Fruit fly (Drosophila melanogaster) whole organism, embryonic: ENCODE measurements around the gene TwdlX.
A peak's percentile ranks its signal among the peaks of the same experiment; 100 is the strongest.

Experiments
- B-H1 ChIP-seq: fragments of 200-800 bp; sonication (Bioruptor generic); IDR thresholded peaks from 3 replicates; pipeline ENCODE4 v1.3.6; 2022; ENCODE audit warnings: missing biosample characterization, missing genetic modification characterization
- CG1024 ChIP-seq: fragments of 200-800 bp; sonication (Bioruptor generic); IDR thresholded peaks from 2 replicates; pipeline ENCODE4 v1.3.6; 2022; ENCODE audit warnings: missing biosample characterization, missing genetic modification characterization
- CG11085 ChIP-seq: fragments of 200-800 bp; sonication (Bioruptor generic); IDR thresholded peaks from 2 replicates; pipeline ENCODE4 v1.3.6; 2022; ENCODE audit warnings: missing biosample characterization, missing genetic modification characterization
- CG11247 ChIP-seq: fragments of 200-800 bp; sonication (Bioruptor generic); IDR thresholded peaks from 2 replicates; pipeline ENCODE4 v1.3.6; 2022; ENCODE audit warnings: missing biosample characterization, missing genetic modification characterization
- CG12744 ChIP-seq: fragments of 200-800 bp; sonication (Bioruptor generic); optimal IDR thresholded peaks from 2 replicates; lab custom pipeline; 2016; ENCODE audit warnings: missing biosample characterization, missing genetic modification characterization
- CG12942 ChIP-seq: fragments of 200-800 bp; sonication (Bioruptor generic); optimal IDR thresholded peaks from 3 replicates; lab custom pipeline; 2016; ENCODE audit warnings: missing biosample characterization, missing genetic modification characterization
- CG13624 ChIP-seq: fragments of 200-800 bp; sonication (Bioruptor generic); optimal IDR thresholded peaks from 2 replicates; lab custom pipeline; 2016; ENCODE audit warnings: missing biosample characterization, missing genetic modification characterization
- CG14710 ChIP-seq: fragments of 200-800 bp; sonication (Bioruptor generic); optimal IDR thresholded peaks from 3 replicates; lab custom pipeline; 2019; ENCODE audit warnings: missing biosample characterization, mild to moderate bottlenecking, missing genetic modification characterization, moderate library complexity
- CG14965 ChIP-seq: fragments of 200-800 bp; sonication (Bioruptor generic); optimal IDR thresholded peaks from 2 replicates; lab custom pipeline; 2016; ENCODE audit warnings: missing biosample characterization, missing genetic modification characterization, borderline replicate concordance
- CG15011 ChIP-seq: fragments of 200-800 bp; sonication (Bioruptor generic); optimal IDR thresholded peaks from 3 replicates; lab custom pipeline; 2018; ENCODE audit warnings: missing biosample characterization, mild to moderate bottlenecking, missing genetic modification characterization
- CG15696 ChIP-seq: fragments of 200-800 bp; sonication (Bioruptor generic); optimal IDR thresholded peaks from 2 replicates; lab custom pipeline; 2019; ENCODE audit warnings: missing biosample characterization, mild to moderate bottlenecking, missing genetic modification characterization, moderate library complexity
- CG16813 ChIP-seq: fragments of 200-800 bp; sonication (Bioruptor generic); IDR thresholded peaks from 3 replicates; pipeline ENCODE4 v1.3.6; 2022; ENCODE audit warnings: missing biosample characterization, missing genetic modification characterization; ENCODE audit not compliant: partially characterized antibody
- CG16815 ChIP-seq: fragments of 200-800 bp; sonication (Bioruptor generic); optimal IDR thresholded peaks from 3 replicates; lab custom pipeline; 2017; ENCODE audit warnings: missing biosample characterization, mild to moderate bottlenecking, missing genetic modification characterization
- CG17912 ChIP-seq: fragments of 200-800 bp; sonication (Bioruptor generic); optimal IDR thresholded peaks from 2 replicates; lab custom pipeline; 2018; ENCODE audit warnings: missing biosample characterization, mild to moderate bottlenecking, missing genetic modification characterization
- CG1792 ChIP-seq: fragments of 200-800 bp; sonication (Bioruptor generic); optimal IDR thresholded peaks from 2 replicates; lab custom pipeline; 2016; ENCODE audit warnings: missing biosample characterization, missing genetic modification characterization
- CG1832 ChIP-seq: fragments of 200-800 bp; sonication (Bioruptor generic); optimal IDR thresholded peaks from 2 replicates; lab custom pipeline; 2017; ENCODE audit warnings: missing biosample characterization, mild to moderate bottlenecking, missing genetic modification characterization, inconsistent platforms
- CG31365 ChIP-seq: fragments of 200-800 bp; sonication (Bioruptor generic); optimal IDR thresholded peaks from 2 replicates; lab custom pipeline; 2018; ENCODE audit warnings: missing biosample characterization, mild to moderate bottlenecking, missing genetic modification characterization
- CG4282 ChIP-seq: fragments of 200-800 bp; sonication (Bioruptor generic); optimal IDR thresholded peaks from 2 replicates; lab custom pipeline; 2016; ENCODE audit warnings: missing biosample characterization, missing genetic modification characterization
- CG4730 ChIP-seq: fragments of 200-800 bp; sonication (Bioruptor generic); IDR thresholded peaks from 2 replicates; pipeline ENCODE4 v1.3.6; 2022; ENCODE audit warnings: missing biosample characterization, missing genetic modification characterization
- CG6683 ChIP-seq: fragments of 200-800 bp; sonication (Bioruptor generic); optimal IDR thresholded peaks from 2 replicates; lab custom pipeline; 2017; ENCODE audit warnings: missing biosample characterization, mild to moderate bottlenecking, missing genetic modification characterization, missing genetic modification reagents
- CG7271 ChIP-seq: fragments of 200-800 bp; sonication (Bioruptor generic); optimal IDR thresholded peaks from 2 replicates; lab custom pipeline; 2018; ENCODE audit warnings: missing biosample characterization, mild to moderate bottlenecking, missing genetic modification characterization, moderate library complexity
- CG8089 ChIP-seq: fragments of 200-800 bp; sonication (Bioruptor generic); optimal IDR thresholded peaks from 3 replicates; lab custom pipeline; 2016; ENCODE audit warnings: missing biosample characterization, missing genetic modification characterization
- Dad ChIP-seq: fragments of 200-800 bp; sonication (Bioruptor generic); optimal IDR thresholded peaks from 3 replicates; lab custom pipeline; 2016; ENCODE audit warnings: missing biosample characterization, missing genetic modification characterization
- Dp ChIP-seq: fragments of 200-800 bp; sonication (Bioruptor generic); optimal IDR thresholded peaks from 2 replicates; lab custom pipeline; 2018; ENCODE audit warnings: missing biosample characterization, mild to moderate bottlenecking, missing genetic modification characterization, moderate library complexity
- Ets97D ChIP-seq: fragments of 200-800 bp; sonication (Bioruptor generic); optimal IDR thresholded peaks from 3 replicates; lab custom pipeline; 2016; ENCODE audit warnings: missing biosample characterization, missing genetic modification characterization
- HLH3B ChIP-seq: fragments of 200-800 bp; sonication (Bioruptor generic); IDR thresholded peaks from 2 replicates; pipeline ENCODE4 v1.3.6; 2022; ENCODE audit warnings: missing biosample characterization, missing genetic modification characterization
- Hr78 ChIP-seq, 2 experiments: fragments of 200-800 bp in 1 of 2; fragments of >200 bp in 1 of 2; sonication (Bioruptor generic) in 1 of 2; optimal IDR thresholded peaks; 2 replicates each; lab custom pipeline; 2017 to 2019; ENCODE audit warnings: missing biosample characterization in 2 of 2, missing genetic modification characterization in 2 of 2, mild to moderate bottlenecking in 1 of 2, moderate library complexity in 1 of 2
- Lhr ChIP-seq: fragments of 200-800 bp; sonication (Bioruptor generic); optimal IDR thresholded peaks from 3 replicates; lab custom pipeline; 2017; ENCODE audit warnings: mild to moderate bottlenecking, missing biosample characterization, missing genetic modification reagents, missing genetic modification characterization
- NC2α ChIP-seq: fragments of 200-800 bp; sonication (Bioruptor generic); optimal IDR thresholded peaks from 2 replicates; lab custom pipeline; 2016; ENCODE audit warnings: missing biosample characterization, missing genetic modification characterization
- Sry-β ChIP-seq: fragments of 200-800 bp; sonication (Bioruptor generic); optimal IDR thresholded peaks from 2 replicates; lab custom pipeline; 2018; ENCODE audit warnings: missing biosample characterization, mild to moderate bottlenecking, missing genetic modification characterization, moderate library complexity
- Ssrp ChIP-seq: fragments of 200-800 bp; sonication (Bioruptor generic); optimal IDR thresholded peaks from 2 replicates; lab custom pipeline; 2018; ENCODE audit warnings: missing biosample characterization, mild to moderate bottlenecking, missing genetic modification characterization, moderate library complexity
- cad ChIP-seq: fragments of >200 bp; optimal IDR thresholded peaks from 2 replicates; lab custom pipeline; 2017; ENCODE audit warnings: missing biosample characterization, missing genetic modification characterization
- cato ChIP-seq: fragments of 200-800 bp; sonication (Bioruptor generic); optimal IDR thresholded peaks from 2 replicates; lab custom pipeline; 2016; ENCODE audit warnings: missing biosample characterization, missing genetic modification characterization, borderline replicate concordance
- cg ChIP-seq: fragments of 200-800 bp; sonication (Bioruptor generic); optimal IDR thresholded peaks from 3 replicates; lab custom pipeline; 2019; ENCODE audit warnings: missing biosample characterization, mild to moderate bottlenecking, missing genetic modification characterization, moderate library complexity
- chm ChIP-seq: fragments of 200-800 bp; sonication (Bioruptor generic); IDR thresholded peaks from 2 replicates; pipeline ENCODE4 v1.3.6; 2022; ENCODE audit warnings: missing biosample characterization, missing genetic modification characterization
- dati ChIP-seq: fragments of 200-800 bp; sonication (Bioruptor generic); IDR thresholded peaks from 2 replicates; pipeline ENCODE4 v1.3.6; 2022; ENCODE audit warnings: missing biosample characterization, missing genetic modification characterization
- ems ChIP-seq: fragments of 200-800 bp; sonication (Bioruptor generic); optimal IDR thresholded peaks from 3 replicates; lab custom pipeline; 2016; ENCODE audit warnings: missing biosample characterization, missing genetic modification characterization
- fu2 ChIP-seq: fragments of 200-800 bp; sonication (Bioruptor generic); optimal IDR thresholded peaks from 2 replicates; lab custom pipeline; 2016; ENCODE audit warnings: missing biosample characterization, missing genetic modification characterization
- gcm2 ChIP-seq: fragments of 200-800 bp; sonication (Bioruptor generic); optimal IDR thresholded peaks from 2 replicates; lab custom pipeline; 2016; ENCODE audit warnings: missing biosample characterization, missing genetic modification characterization
- ham ChIP-seq: fragments of 200-800 bp; sonication (Bioruptor generic); IDR thresholded peaks from 2 replicates; pipeline ENCODE4 v1.3.6; 2022; ENCODE audit warnings: missing biosample characterization, missing genetic modification characterization
- kah ChIP-seq: fragments of 200-800 bp; sonication (Bioruptor generic); optimal IDR thresholded peaks from 2 replicates; lab custom pipeline; 2018; ENCODE audit warnings: missing biosample characterization, mild to moderate bottlenecking, missing genetic modification characterization
- mld ChIP-seq: fragments of 200-800 bp; sonication (Bioruptor generic); IDR thresholded peaks from 3 replicates; pipeline ENCODE4 v1.3.6; 2022; ENCODE audit warnings: missing biosample characterization, missing genetic modification characterization; ENCODE audit not compliant: partially characterized antibody
- nmo ChIP-seq: fragments of 200-800 bp; sonication (Bioruptor generic); optimal IDR thresholded peaks from 2 replicates; lab custom pipeline; 2018; ENCODE audit warnings: missing biosample characterization, mild to moderate bottlenecking, missing genetic modification characterization, moderate library complexity
- psq ChIP-seq: fragments of 200-800 bp; sonication (Bioruptor generic); optimal IDR thresholded peaks from 2 replicates; lab custom pipeline; 2017; ENCODE audit warnings: missing biosample characterization, missing genetic modification characterization
- ranshi ChIP-seq: fragments of 200-800 bp; sonication (Bioruptor generic); IDR thresholded peaks from 2 replicates; pipeline ENCODE4 v1.3.6; 2022; ENCODE audit warnings: missing biosample characterization, missing genetic modification characterization
- seq ChIP-seq: fragments of 200-800 bp; sonication (Bioruptor generic); IDR thresholded peaks from 2 replicates; pipeline ENCODE4 v1.3.6; 2022; ENCODE audit warnings: missing biosample characterization, missing genetic modification characterization
- ttk ChIP-seq: fragments of 200-800 bp; sonication (Bioruptor generic); IDR thresholded peaks from 2 replicates; pipeline ENCODE4 v2.1.2; 2022; ENCODE audit warnings: missing biosample characterization, missing genetic modification characterization
- twi ChIP-seq: fragments of 200-800 bp; optimal IDR thresholded peaks from 2 replicates; lab custom pipeline; 2019; ENCODE audit warnings: missing biosample characterization, mild to moderate bottlenecking, missing genetic modification characterization, moderate library complexity
- unpg ChIP-seq: fragments of 200-800 bp; sonication (Bioruptor generic); optimal IDR thresholded peaks from 3 replicates; lab custom pipeline; 2018; ENCODE audit warnings: missing biosample characterization, mild to moderate bottlenecking, missing genetic modification characterization, moderate library complexity
- usp ChIP-seq: fragments of >200 bp; optimal IDR thresholded peaks from 2 replicates; lab custom pipeline; 2017; ENCODE audit warnings: missing biosample characterization, missing genetic modification characterization

Gene TwdlX

DNA sequence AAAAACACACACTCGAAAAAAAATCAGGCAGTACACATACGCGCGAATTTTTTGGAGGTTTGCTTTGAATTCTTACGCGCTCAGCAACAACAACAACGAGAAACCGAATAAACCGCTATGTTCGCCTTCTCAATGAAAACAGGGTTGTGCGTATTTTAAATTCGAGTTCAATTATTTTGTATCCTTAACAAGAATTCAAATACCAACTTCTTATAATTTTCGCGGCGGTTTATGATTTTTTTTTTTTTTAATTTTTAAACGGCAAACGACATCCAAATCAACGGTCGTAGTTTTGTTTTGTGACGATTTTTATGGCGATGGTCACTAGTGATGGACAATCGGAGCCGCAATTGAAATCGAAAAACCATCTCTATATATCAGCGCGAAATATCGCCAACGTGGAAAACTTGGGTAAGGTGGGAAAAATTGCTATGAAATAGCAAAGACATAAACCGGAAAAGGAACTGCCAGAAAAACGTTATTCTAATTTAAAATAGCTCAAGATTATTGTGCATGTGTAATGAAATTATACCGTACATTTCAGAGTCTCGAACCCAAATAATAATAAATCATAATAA, 20.8 kb downstream of the TwdlX start, which contains the start of gene goe (continued):
- TF ChIP-seq CG6683 (GFP tag; lab: Kevin White, UChicago) = peak; percentile 56
- peak; percentile 80 for TF ChIP-seq CG4282 (GFP tag; lab: Kevin White, UChicago)
- peak; percentile 64 for TF ChIP-seq ems (GFP tag; lab: Kevin White, UChicago)
- TF ChIP-seq Ets97D (GFP tag; lab: Kevin White, UChicago) = peak; percentile 100
- TF ChIP-seq CG1024 (GFP tag; lab: Robert Waterston, UW) = peak; percentile 57
- TF ChIP-seq Hr78 (GFP tag; optimal IDR thresholded peaks at IDR 0.05; lab: Kevin White, UChicago) = no peak
- peak; percentile 73 for TF ChIP-seq Dp
- peak; percentile 76 for TF ChIP-seq CG12744 (GFP tag; lab: Kevin White, UChicago)
- peak; percentile 65; the same call in 1 of the 3 replicates for TF ChIP-seq mld (GFP tag; lab: Robert Waterston, UW)
- TF ChIP-seq psq (GFP tag; lab: Kevin White, UChicago) = peak; percentile 52
- TF ChIP-seq nmo (GFP tag; lab: Kevin White, UChicago) = peak; percentile 76
- TF ChIP-seq B-H1 = peak; percentile 50
- peak; percentile 54 for TF ChIP-seq CG4730 (GFP tag; lab: Robert Waterston, UW)
- peak; percentile 44; the same call in 1 of the 2 replicates for TF ChIP-seq seq (GFP tag; lab: Robert Waterston, UW)
- peak; percentile 86 for TF ChIP-seq CG11085 (GFP tag; lab: Robert Waterston, UW)
- TF ChIP-seq CG16813 (GFP tag; lab: Robert Waterston, UW) = peak; percentile 92
- peak; percentile 49 for TF ChIP-seq gcm2 (GFP tag; lab: Kevin White, UChicago)
- TF ChIP-seq CG12942 (GFP tag; lab: Kevin White, UChicago) = peak; percentile 82
- peak; percentile 43; the same call in 1 of the 2 replicates for TF ChIP-seq dati
- TF ChIP-seq chm (GFP tag; lab: Robert Waterston, UW) = peak; percentile 88
- peak; percentile 66; the same call in 1 of the 2 replicates for TF ChIP-seq ham
- peak; percentile 43 for TF ChIP-seq CG31365 (tag; lab: Kevin White, UChicago)
- peak; percentile 76 for TF ChIP-seq CG7271
- TF ChIP-seq fu2 (GFP tag; lab: Kevin White, UChicago) = peak; percentile 87
- no peak for TF ChIP-seq CG1832 (GFP tag; lab: Kevin White, UChicago)
- TF ChIP-seq CG14965 (GFP tag; lab: Kevin White, UChicago) = peak; percentile 37
- no peak for TF ChIP-seq CG15696
- peak; percentile 84 for TF ChIP-seq CG11247 (GFP tag; lab: Robert Waterston, UW)
- TF ChIP-seq cato (GFP tag; lab: Kevin White, UChicago) = peak; percentile 29
- peak; percentile 56 for TF ChIP-seq NC2α (GFP tag; lab: Kevin White, UChicago)
- TF ChIP-seq cg = peak; percentile 53
- peak; percentile 50 for TF ChIP-seq CG16815 (GFP tag; lab: Kevin White, UChicago)
- TF ChIP-seq CG17912 = peak; percentile 91
- TF ChIP-seq ranshi (GFP tag; lab: Robert Waterston, UW) = peak; percentile 68
- TF ChIP-seq CG14710 (tag; lab: Kevin White, UChicago) = peak; percentile 70
- TF ChIP-seq HLH3B (GFP tag; lab: Robert Waterston, UW) = peak; percentile 71
- peak; percentile 26 for TF ChIP-seq Sry-β (GFP tag; lab: Kevin White, UChicago)
- TF ChIP-seq Ssrp (tag; lab: Kevin White, UChicago) = peak; percentile 30
- peak; percentile 92 for TF ChIP-seq CG13624
- peak; percentile 5 for TF ChIP-seq CG1792
- TF ChIP-seq usp (GFP tag; lab: Kevin White, UChicago) = no peak
- TF ChIP-seq CG15011 (GFP tag; lab: Kevin White, UChicago) = peak; percentile 62
- TF ChIP-seq ttk = peak; percentile 74
- peak; percentile 62 for TF ChIP-seq CG8089 (GFP tag; lab: Kevin White, UChicago)
- TF ChIP-seq Lhr = peak; percentile 95
- no peak for TF ChIP-seq cad
- peak; percentile 63 for TF ChIP-seq twi (tag; lab: Kevin White, UChicago)
- peak; percentile 78 for TF ChIP-seq unpg (GFP tag; lab: Kevin White, UChicago)
- TF ChIP-seq kah (GFP tag; lab: Kevin White, UChicago) = peak; percentile 11
- peak; percentile 90 for TF ChIP-seq Dad (GFP tag; lab: Kevin White, UChicago)
